Worm (Caenorhabditis elegans) whole organism, midembryonic: ENCODE results near the gene Y38F1A.7.

Experiments
- T22C8.4 ChIP-seq: fragments of 200-800 bp; sonication (Bioruptor generic); IDR thresholded peaks from 2 replicates; pipeline ENCODE4 v1.3.6; 2022; ENCODE audit warnings: missing genetic modification characterization, missing compliant biosample characterization
- cog-1 ChIP-seq: sonication (generic microtip); optimal IDR thresholded peaks from 2 replicates; lab custom pipeline; 2016; ENCODE audit warnings: missing genetic modification characterization, missing compliant biosample characterization
- flt-1 ChIP-seq: fragments of 200-800 bp; sonication (Bioruptor generic); IDR thresholded peaks from 2 replicates; pipeline ENCODE4 v1.3.6; 2022; ENCODE audit warnings: missing genetic modification characterization, missing compliant biosample characterization
- klf-2 ChIP-seq: fragments of 200-800 bp; sonication (Bioruptor generic); conservative IDR thresholded peaks from 2 replicates; pipeline ENCODE4 v1.3.6; 2022; ENCODE audit warnings: missing genetic modification reagents, missing genetic modification characterization, missing compliant biosample characterization
- med-1 ChIP-seq: sonication (generic microtip); optimal IDR thresholded peaks from 2 replicates; lab custom pipeline; 2017; ENCODE audit warnings: missing genetic modification characterization, mild to moderate bottlenecking, missing compliant biosample characterization, antibody characterized with exemption, missing genetic modification reagents; ENCODE audit not compliant: insufficient read depth
- ref-1 ChIP-seq: fragments of 200-800 bp; sonication (Bioruptor generic); conservative IDR thresholded peaks from 2 replicates; pipeline ENCODE4 v1.3.6; 2022; ENCODE audit warnings: missing genetic modification reagents, missing genetic modification characterization, missing compliant biosample characterization
- tab-1 ChIP-seq: fragments of 200-800 bp; sonication (Bioruptor generic); IDR thresholded peaks from 2 replicates; pipeline ENCODE4 v1.3.6; 2022; ENCODE audit warnings: missing genetic modification characterization, missing compliant biosample characterization
- ztf-23 ChIP-seq: fragments of 200-800 bp; sonication (Bioruptor generic); IDR thresholded peaks from 2 replicates; pipeline ENCODE4 v1.3.6; 2022; ENCODE audit warnings: missing genetic modification reagents, missing genetic modification characterization, missing compliant biosample characterization
- ztf-29 ChIP-seq: fragments of 200-800 bp; sonication (Bioruptor generic); IDR thresholded peaks from 2 replicates; pipeline ENCODE4 v1.3.6; 2022; ENCODE audit warnings: missing genetic modification reagents, missing genetic modification characterization, missing compliant biosample characterization

Y38F1A.7 gene

DNA sequence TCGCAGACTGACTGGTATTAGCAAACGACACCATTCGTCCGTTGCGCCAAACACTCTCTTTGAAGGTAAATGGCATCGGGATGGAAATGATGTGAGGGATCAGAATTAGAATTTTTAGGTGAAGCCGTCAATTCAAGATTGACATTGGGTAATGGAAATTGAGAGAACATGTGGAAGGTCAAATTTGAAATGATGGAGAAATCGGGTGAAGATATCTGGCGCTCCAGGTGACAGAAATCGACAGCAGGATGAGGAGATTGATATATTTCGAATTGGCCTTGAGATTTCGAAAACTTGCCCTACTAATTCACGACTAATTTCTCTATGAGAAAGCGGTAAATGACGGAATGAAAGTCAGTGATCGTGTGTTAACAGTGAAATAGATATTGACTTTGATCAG is 25.0 kb upstream of the Y38F1A.7 start:
- TF ChIP-seq tab-1 (GFP tag; lab: Robert Waterston, UW) (no peak), T22C8.4 (GFP tag; lab: Robert Waterston, UW) (no peak), med-1 (GFP tag; lab: Kevin White, UChicago) (no peak), ztf-23 (no peak), ref-1 (GFP tag; lab: Robert Waterston, UW) (no peak), ztf-29 (GFP tag; lab: Robert Waterston, UW) (no peak), flt-1 (GFP tag; lab: Robert Waterston, UW) (no peak), klf-2 (GFP tag; lab: Robert Waterston, UW) (no peak), cog-1 (tag; lab: Kevin White, UChicago) (no peak)

DNA sequence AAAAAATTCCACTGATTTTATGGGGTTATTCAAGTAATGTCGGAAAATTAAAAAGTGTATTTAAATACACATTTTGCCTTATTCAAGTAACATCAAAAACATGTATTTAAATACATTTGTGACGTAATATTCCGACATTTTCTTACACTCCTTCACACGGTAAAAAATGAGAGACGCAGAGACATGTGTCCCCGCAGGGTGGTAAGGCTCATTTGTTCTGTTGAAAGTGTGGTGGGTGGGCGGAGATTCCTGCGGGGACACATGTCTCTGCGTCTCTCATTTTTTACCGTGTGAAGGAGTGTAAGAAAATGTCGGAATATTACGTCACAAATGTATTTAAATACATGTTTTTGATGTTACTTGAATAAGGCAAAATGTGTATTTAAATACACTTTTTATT is 18.8 kb upstream of the Y38F1A.7 start:
- TF ChIP-seq tab-1 (GFP tag; lab: Robert Waterston, UW), result 0 out of 2 replicates have a peak, but pooled peaks have one; percentile 42
- peak; percentile 90 for TF ChIP-seq flt-1 (GFP tag; lab: Robert Waterston, UW)
- TF ChIP-seq ztf-23, result peak; percentile 69; the same call in 1 of the 2 replicates
- peak; percentile 56; the same call in 1 of the 2 replicates for TF ChIP-seq ref-1 (GFP tag; lab: Robert Waterston, UW)
- TF ChIP-seq klf-2 (GFP tag; lab: Robert Waterston, UW), result peak; percentile 71; the same call in 1 of the 2 replicates
- peak; percentile 30; the same call in 1 of the 2 replicates for TF ChIP-seq T22C8.4 (GFP tag; lab: Robert Waterston, UW)

DNA sequence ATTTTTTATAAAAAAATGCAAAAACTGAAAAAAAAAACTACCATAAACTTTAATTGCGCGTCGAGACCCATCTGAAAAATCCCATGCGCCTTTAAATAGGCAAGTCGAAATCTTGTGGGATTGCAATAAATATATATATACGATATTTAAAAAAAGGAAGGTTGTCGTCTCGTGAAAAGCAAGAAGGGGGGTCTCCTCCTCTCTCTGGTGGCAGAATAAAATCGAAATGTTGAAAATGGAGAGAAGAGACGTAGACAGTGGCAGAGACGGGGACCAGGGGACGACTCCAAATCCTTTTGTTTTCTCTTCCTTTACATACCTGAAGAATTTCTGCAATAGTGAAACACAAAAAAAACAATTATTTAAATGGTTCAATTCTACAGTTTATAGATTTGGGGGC is 16.4 kb upstream of the Y38F1A.7 start, which contains the start of gene F18A11.5:
Gene F18A11.5 (minus strand): TSS at position 321 of the 400 bp plus-strand sequence.
- TF ChIP-seq flt-1 (GFP tag; lab: Robert Waterston, UW) (no peak), ref-1 (GFP tag; lab: Robert Waterston, UW) (no peak), ztf-23 (no peak), klf-2 (GFP tag; lab: Robert Waterston, UW) (no peak), med-1 (GFP tag; lab: Kevin White, UChicago) (no peak), T22C8.4 (GFP tag; lab: Robert Waterston, UW) (no peak), tab-1 (GFP tag; lab: Robert Waterston, UW) (no peak), ztf-29 (GFP tag; lab: Robert Waterston, UW) (no peak), cog-1 (tag; lab: Kevin White, UChicago) (no peak)

DNA sequence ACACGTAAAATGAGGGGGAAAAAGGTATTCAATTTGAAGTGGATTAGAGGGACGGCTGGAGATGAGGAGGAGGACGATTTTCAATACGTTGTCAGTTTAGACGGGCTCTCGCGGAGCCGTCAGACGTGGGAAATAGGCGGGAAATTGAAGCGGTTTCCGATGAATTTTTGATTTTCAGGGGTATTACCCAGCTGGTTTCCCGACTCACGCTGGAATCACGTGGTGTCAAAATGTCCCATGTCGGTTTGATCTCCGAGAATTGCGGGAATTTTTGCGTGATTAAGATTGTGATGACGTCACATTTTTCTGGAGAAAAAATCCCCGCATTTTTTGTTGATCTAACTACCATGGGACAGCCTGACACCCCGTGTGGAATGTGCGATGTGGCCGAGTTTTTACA is 15.1 kb upstream of the Y38F1A.7 start:
- TF ChIP-seq T22C8.4 (GFP tag; lab: Robert Waterston, UW) (no peak), med-1 (GFP tag; lab: Kevin White, UChicago) (no peak), cog-1 (tag; lab: Kevin White, UChicago) (no peak), ref-1 (GFP tag; lab: Robert Waterston, UW) (no peak), ztf-23 (no peak), klf-2 (GFP tag; lab: Robert Waterston, UW) (no peak), tab-1 (GFP tag; lab: Robert Waterston, UW) (no peak), flt-1 (GFP tag; lab: Robert Waterston, UW) (no peak), ztf-29 (GFP tag; lab: Robert Waterston, UW) (no peak)

DNA sequence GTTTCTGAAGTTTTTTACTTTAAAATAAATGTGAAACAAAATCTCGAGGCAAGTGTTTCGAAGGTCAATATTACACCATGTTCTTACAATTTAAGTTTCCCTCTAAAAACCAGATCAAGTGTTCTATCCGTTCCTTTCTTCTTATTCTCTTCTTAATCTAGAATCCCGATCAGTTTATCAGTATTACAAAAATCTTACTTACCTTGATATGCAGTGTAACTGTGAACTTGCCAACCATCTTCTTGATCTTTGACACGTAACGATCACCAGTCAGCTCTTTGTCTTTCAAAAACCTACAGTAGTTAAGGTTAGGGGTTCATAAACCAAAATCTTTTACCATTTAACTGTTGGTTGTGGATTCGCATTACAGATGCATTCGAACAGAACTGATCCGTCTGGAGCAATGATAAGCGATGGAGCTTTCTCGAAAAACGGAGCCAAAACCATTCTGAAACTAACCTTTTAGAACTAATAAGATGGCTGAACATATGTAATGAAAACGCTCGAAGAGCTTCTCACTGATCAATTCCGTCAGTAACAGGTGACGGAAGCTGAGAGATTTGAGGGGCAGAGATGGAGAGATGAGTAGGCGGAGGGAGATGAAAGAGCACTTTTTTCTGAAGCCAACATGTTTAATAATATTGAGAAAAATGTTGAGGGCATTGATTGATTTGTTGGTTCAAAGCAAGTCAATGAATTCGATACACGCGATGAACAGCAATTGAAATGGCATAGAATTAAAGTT is 10.3 kb upstream of the Y38F1A.7 start, which contains the start of gene oig-2:
Gene oig-2 (minus strand): TSS at position 448 of the 745 bp plus-strand sequence.
- TF ChIP-seq flt-1 (GFP tag; lab: Robert Waterston, UW) (no peak), cog-1 (tag; lab: Kevin White, UChicago) (no peak), ztf-29 (GFP tag; lab: Robert Waterston, UW) (no peak), klf-2 (GFP tag; lab: Robert Waterston, UW) (no peak), ztf-23 (no peak), med-1 (GFP tag; lab: Kevin White, UChicago) (no peak), tab-1 (GFP tag; lab: Robert Waterston, UW) (no peak), T22C8.4 (GFP tag; lab: Robert Waterston, UW) (no peak), ref-1 (GFP tag; lab: Robert Waterston, UW) (no peak)

DNA sequence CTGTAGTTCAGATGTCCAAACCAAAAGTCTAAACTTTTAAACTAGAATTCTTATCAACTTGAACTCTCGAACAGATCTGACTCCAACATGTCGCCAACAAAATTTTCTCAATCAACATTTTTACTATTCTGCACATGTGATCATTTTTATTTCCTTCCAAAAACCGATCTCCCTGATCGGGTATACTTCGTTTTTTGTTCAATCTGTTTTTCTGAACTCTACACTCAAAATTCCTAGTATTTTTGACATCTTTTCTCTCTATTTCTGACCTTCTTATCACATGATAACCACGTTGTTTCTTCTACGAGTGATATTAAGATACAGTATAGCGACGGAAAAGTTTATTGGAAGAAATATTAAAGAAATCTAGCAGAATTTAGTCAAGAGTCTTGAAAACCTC is 8.7 kb upstream of the Y38F1A.7 start:
- TF ChIP-seq cog-1 (tag; lab: Kevin White, UChicago) (no peak), flt-1 (GFP tag; lab: Robert Waterston, UW) (no peak), T22C8.4 (GFP tag; lab: Robert Waterston, UW) (no peak), klf-2 (GFP tag; lab: Robert Waterston, UW) (no peak), ref-1 (GFP tag; lab: Robert Waterston, UW) (no peak), tab-1 (GFP tag; lab: Robert Waterston, UW) (no peak), ztf-23 (no peak), ztf-29 (GFP tag; lab: Robert Waterston, UW) (no peak), med-1 (GFP tag; lab: Kevin White, UChicago) (no peak)

DNA sequence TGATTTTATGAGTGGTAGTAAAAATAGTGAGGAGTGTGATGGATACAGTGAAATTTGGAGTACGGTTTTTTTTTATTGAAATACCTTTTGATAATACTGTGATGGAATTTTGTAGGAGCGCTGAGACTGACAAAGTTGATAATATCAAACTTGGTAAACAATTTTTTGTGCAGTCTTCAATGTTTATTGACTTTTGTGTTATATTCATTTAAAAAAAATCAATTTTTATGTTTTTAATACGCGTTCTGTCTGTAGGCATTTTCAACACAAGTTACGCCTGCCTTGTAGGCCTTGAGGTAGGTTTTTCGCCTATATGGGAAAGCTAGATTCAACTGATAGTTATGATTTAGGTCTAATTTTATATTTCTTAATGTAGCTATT is 7.3 kb upstream of the Y38F1A.7 start:
- TF ChIP-seq T22C8.4 (GFP tag; lab: Robert Waterston, UW), result no peak
- no peak for TF ChIP-seq cog-1 (tag; lab: Kevin White, UChicago)
- no peak for TF ChIP-seq med-1 (GFP tag; lab: Kevin White, UChicago)

DNA sequence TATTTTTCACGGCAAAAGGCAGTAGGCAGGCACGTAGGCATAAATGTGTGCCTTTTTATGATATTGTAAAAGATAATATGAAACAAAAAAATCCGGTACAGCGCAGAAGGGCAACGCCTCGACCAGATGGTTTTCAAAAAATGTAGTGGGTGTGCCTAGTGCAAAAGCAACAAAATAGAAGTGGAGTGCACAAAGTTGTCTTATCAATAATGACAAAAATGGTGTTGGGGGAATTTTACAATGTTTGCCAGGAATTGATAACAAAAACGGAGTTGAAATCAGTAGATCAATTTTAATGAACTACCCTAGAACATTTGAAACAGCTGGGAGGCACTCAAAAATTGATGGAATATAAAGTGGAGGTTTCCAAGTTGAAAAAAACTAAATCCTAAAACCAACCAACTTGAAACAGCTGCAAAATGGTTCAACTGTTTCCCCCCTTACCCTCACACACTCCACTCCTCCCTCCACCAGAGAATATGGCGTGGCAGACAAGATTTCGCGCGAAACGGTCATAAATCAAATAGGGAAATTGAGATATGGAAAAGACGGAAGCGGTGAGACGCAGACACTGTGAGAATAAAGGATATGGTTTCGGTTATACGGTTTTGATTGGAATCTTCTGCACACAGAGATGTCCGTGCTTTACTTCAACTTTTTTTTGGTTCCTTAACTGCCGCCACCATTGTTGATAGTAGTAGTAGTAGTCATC is 6.7 kb upstream of the Y38F1A.7 start:
- TF ChIP-seq med-1 (GFP tag; lab: Kevin White, UChicago) (no peak), ztf-29 (GFP tag; lab: Robert Waterston, UW) (no peak), T22C8.4 (GFP tag; lab: Robert Waterston, UW) (no peak), ztf-23 (no peak), cog-1 (tag; lab: Kevin White, UChicago) (no peak), klf-2 (GFP tag; lab: Robert Waterston, UW) (no peak), tab-1 (GFP tag; lab: Robert Waterston, UW) (no peak), flt-1 (GFP tag; lab: Robert Waterston, UW) (no peak), ref-1 (GFP tag; lab: Robert Waterston, UW) (no peak)
